Worm (Caenorhabditis elegans) whole organism, young adult: Measurements from ENCODE around the gene mut-15.

Experiments used
- F39B2.1 ChIP-seq: fragments of 200-800 bp; sonication (Bioruptor generic); IDR thresholded peaks from 2 replicates; pipeline ENCODE4 v1.3.6; 2022; ENCODE audit warnings: missing genetic modification reagents, missing genetic modification characterization, missing compliant biosample characterization
- K11D2.4 ChIP-seq: fragments of 200-800 bp; sonication (Bioruptor generic); IDR thresholded peaks from 2 replicates; pipeline ENCODE4 v1.3.6; 2022; ENCODE audit warnings: missing genetic modification reagents, missing genetic modification characterization, missing compliant biosample characterization
- T26A5.8 ChIP-seq: sonication (generic microtip); optimal IDR thresholded peaks from 2 replicates; lab custom pipeline; 2016; ENCODE audit warnings: missing genetic modification characterization, missing compliant biosample characterization
- ama-1 ChIP-seq, 3 experiments: fragments of 150-350 bp in 1 of 3; sonication (generic microtip) in 2 of 3; optimal IDR thresholded peaks; 2 replicates each; lab custom pipeline; 2014 to 2018; ENCODE audit warnings: missing biosample characterization in 2 of 3, missing genetic modification characterization in 2 of 3, missing genetic modification reagents in 2 of 3
- athp-1 ChIP-seq: sonication (generic microtip); optimal IDR thresholded peaks from 2 replicates; lab custom pipeline; 2017; ENCODE audit warnings: mild to moderate bottlenecking, missing genetic modification characterization, missing compliant biosample characterization
- lin-26 ChIP-seq: fragments of 200-800 bp; sonication (Bioruptor generic); IDR thresholded peaks from 2 replicates; pipeline ENCODE4 v1.3.6; 2022; ENCODE audit warnings: missing genetic modification reagents, missing genetic modification characterization, missing compliant biosample characterization
- madf-10 ChIP-seq: sonication (generic microtip); optimal IDR thresholded peaks from 2 replicates; lab custom pipeline; 2016; ENCODE audit warnings: mild to moderate bottlenecking, missing genetic modification characterization, missing compliant biosample characterization
- madf-6 ChIP-seq: fragments of 200-800 bp; sonication (Bioruptor generic); IDR thresholded peaks from 2 replicates; pipeline ENCODE4 v1.3.6; 2022; ENCODE audit warnings: missing genetic modification reagents, missing genetic modification characterization, missing compliant biosample characterization
- mxl-1 ChIP-seq: sonication (generic microtip); optimal IDR thresholded peaks from 2 replicates; lab custom pipeline; 2016; ENCODE audit warnings: missing genetic modification characterization, missing compliant biosample characterization
- nfya-1 ChIP-seq: sonication (generic microtip); optimal IDR thresholded peaks from 2 replicates; lab custom pipeline; 2017; ENCODE audit warnings: antibody characterized with exemption, missing compliant biosample characterization, missing genetic modification characterization, borderline replicate concordance; ENCODE audit not compliant: insufficient read depth
- pha-4 ChIP-seq: fragments of 150-350 bp; sonication (generic microtip); optimal IDR thresholded peaks from 2 replicates; lab custom pipeline; 2014; ENCODE audit warnings: missing biosample characterization, missing genetic modification reagents, missing genetic modification characterization
- snpc-4 ChIP-seq, 5 experiments: fragments of 150-350 bp in 1 of 5; sonication (generic microtip) in 4 of 5; optimal IDR thresholded peaks; 2 replicates each; lab custom pipeline; 2014 to 2018; ENCODE audit warnings: missing genetic modification characterization in 5 of 5, missing biosample characterization in 3 of 5, antibody characterized with exemption in 2 of 5, mild to moderate bottlenecking in 2 of 5, missing compliant biosample characterization in 2 of 5, missing genotype in 2 of 5, moderate library complexity in 2 of 5, missing genetic modification reagents in 1 of 5
- tbp1 ChIP-seq: fragments of 200-800 bp; sonication (Bioruptor generic); optimal IDR thresholded peaks from 2 replicates; lab custom pipeline; 2018; ENCODE audit warnings: mild to moderate bottlenecking, missing genetic modification characterization, missing compliant biosample characterization
- unc-62 ChIP-seq: fragments of 150-350 bp; optimal IDR thresholded peaks from 2 replicates; lab custom pipeline; 2014; ENCODE audit warnings: missing biosample characterization, missing genetic modification reagents, missing genetic modification characterization

DNA sequence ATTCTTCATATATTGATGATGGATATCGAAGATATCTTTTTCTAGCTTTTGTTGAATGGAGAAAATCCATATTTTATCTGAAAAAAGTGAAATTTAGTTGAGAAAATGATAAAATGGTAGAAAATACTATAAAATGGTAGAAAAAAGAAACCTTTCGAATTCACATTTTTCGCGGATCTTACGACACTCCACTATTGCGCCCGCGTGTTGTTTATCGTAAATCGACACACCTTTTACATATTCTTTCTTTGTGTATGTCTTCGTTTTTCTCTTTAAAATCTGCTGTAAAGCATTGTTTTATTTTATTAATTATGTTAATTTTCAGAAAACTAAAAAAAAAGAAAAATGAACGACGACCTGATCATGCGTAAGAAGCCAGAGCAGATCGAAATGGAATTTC, 11.5 kb upstream of the mut-15 start, which contains the start of the genes cdt-2 and T01C3.2:
- TF ChIP-seq snpc-4 (GFP tag; optimal IDR thresholded peaks at IDR 0.05; lab: Kevin White, UChicago) (no peak), snpc-4 (tag; optimal IDR thresholded peaks at IDR 0.05; lab: Kevin White, UChicago) (no peak), T26A5.8 (no peak), ama-1 (optimal IDR thresholded peaks at IDR 0.05; lab: Kevin White, UChicago) (no peak), ama-1 (GFP tag; optimal IDR thresholded peaks at IDR 0.05; lab: Kevin White, UChicago) (no peak), unc-62 (GFP tag; lab: Kevin White, UChicago) (no peak), tbp1 (GFP tag; lab: Kevin White, UChicago) (no peak), F39B2.1 (GFP tag; lab: Robert Waterston, UW) (no peak), nfya-1 (tag; lab: Kevin White, UChicago) (no peak), madf-10 (tag; lab: Kevin White, UChicago) (no peak), pha-4 (no peak), madf-6 (GFP tag; lab: Robert Waterston, UW) (no peak), athp-1 (no peak), lin-26 (no peak), K11D2.4 (GFP tag; lab: Robert Waterston, UW) (no peak), mxl-1 (tag; lab: Kevin White, UChicago) (no peak)
